Worm (Caenorhabditis elegans) whole organism, L1 larva: ENCODE measurements around the gene gem-1.

Source experiments
- C16A3.4 ChIP-seq: fragments of 150-350 bp; optimal IDR thresholded peaks from 2 replicates; lab custom pipeline; 2014; ENCODE audit warnings: missing biosample characterization, missing genetic modification characterization
- F16B12.6 ChIP-seq: fragments of 150-350 bp; optimal IDR thresholded peaks from 2 replicates; lab custom pipeline; 2014; ENCODE audit warnings: missing biosample characterization, missing genetic modification characterization
- Y116A8C.19 ChIP-seq: sonication (generic microtip); optimal IDR thresholded peaks from 2 replicates; lab custom pipeline; 2016; ENCODE audit warnings: missing compliant biosample characterization, missing genetic modification characterization, borderline replicate concordance
- alr-1 ChIP-seq: fragments of 200-800 bp; sonication (Bioruptor generic); optimal IDR thresholded peaks from 2 replicates; lab custom pipeline; 2018; ENCODE audit warnings: borderline replicate concordance, mild to moderate bottlenecking, missing genetic modification characterization, missing compliant biosample characterization
- aly-2 ChIP-seq: fragments of 150-350 bp; optimal IDR thresholded peaks from 2 replicates; lab custom pipeline; 2014; ENCODE audit warnings: missing biosample characterization, missing genetic modification characterization
- ceh-63 ChIP-seq: fragments of 200-800 bp; sonication (Bioruptor generic); optimal IDR thresholded peaks from 2 replicates; lab custom pipeline; 2018; ENCODE audit warnings: mild to moderate bottlenecking, missing genetic modification characterization, missing compliant biosample characterization
- ceh-82 ChIP-seq, 3 experiments: fragments of 150-350 bp in 1 of 3; sonication (generic microtip) in 2 of 3; optimal IDR thresholded peaks; 2 replicates each; lab custom pipeline; 2014 to 2017; ENCODE audit warnings: missing biosample characterization in 3 of 3, missing genetic modification characterization in 3 of 3
- ceh-88 ChIP-seq: fragments of 200-800 bp; sonication (Bioruptor generic); IDR thresholded peaks from 2 replicates; pipeline ENCODE4 v1.3.6; 2022; ENCODE audit warnings: missing genetic modification characterization, missing compliant biosample characterization
- ces-1 ChIP-seq: fragments of 150-350 bp; optimal IDR thresholded peaks from 2 replicates; lab custom pipeline; 2014; ENCODE audit warnings: missing biosample characterization, missing genetic modification reagents, missing genetic modification characterization
- efl-1 ChIP-seq, 4 experiments: fragments of 150-350 bp; optimal IDR thresholded peaks in 3 of 4; peaks in 1 of 4; 1 replicate in 1 of 4; 2 replicates in 3 of 4; lab custom pipeline; 2014; ENCODE audit warnings: missing biosample characterization in 2 of 4, missing genetic modification characterization in 2 of 4, missing genetic modification reagents in 2 of 4
- efl-3 ChIP-seq: fragments of 200-800 bp; sonication (Bioruptor generic); optimal IDR thresholded peaks from 2 replicates; lab custom pipeline; 2018; ENCODE audit warnings: mild to moderate bottlenecking, missing genetic modification characterization, missing compliant biosample characterization
- elt-2 ChIP-seq: sonication (generic microtip); optimal IDR thresholded peaks from 2 replicates; lab custom pipeline; 2016; ENCODE audit warnings: missing genetic modification characterization, mild to moderate bottlenecking, inconsistent platforms, missing compliant biosample characterization, missing genetic modification reagents
- fkh-8 ChIP-seq: sonication (generic microtip); optimal IDR thresholded peaks from 2 replicates; lab custom pipeline; 2016; ENCODE audit warnings: mild to moderate bottlenecking, missing genetic modification characterization, missing compliant biosample characterization
- grh-1 ChIP-seq: fragments of 200-800 bp; sonication (Bioruptor generic); IDR thresholded peaks from 2 replicates; pipeline ENCODE4 v1.3.6; 2022; ENCODE audit warnings: missing genetic modification reagents, missing genetic modification characterization, missing compliant biosample characterization
- hlh-4 ChIP-seq: sonication (generic microtip); optimal IDR thresholded peaks from 2 replicates; lab custom pipeline; 2016; ENCODE audit warnings: mild to moderate bottlenecking, missing genetic modification characterization, missing compliant biosample characterization
- irx-1 ChIP-seq: sonication (generic microtip); optimal IDR thresholded peaks from 2 replicates; lab custom pipeline; 2016; ENCODE audit warnings: missing genetic modification characterization, missing compliant biosample characterization
- jun-1 ChIP-seq: fragments of 150-350 bp; optimal IDR thresholded peaks from 2 replicates; lab custom pipeline; 2014; ENCODE audit warnings: missing biosample characterization, missing genetic modification reagents, missing genetic modification characterization
- lin-39 ChIP-seq: fragments of 150-350 bp; optimal IDR thresholded peaks from 2 replicates; lab custom pipeline; 2014; ENCODE audit warnings: missing biosample characterization, missing genetic modification reagents, missing genetic modification characterization
- mab-9 ChIP-seq: fragments of 200-800 bp; sonication (Bioruptor generic); IDR thresholded peaks from 2 replicates; pipeline ENCODE4 v1.3.6; 2022; ENCODE audit warnings: missing genetic modification reagents, missing genetic modification characterization, missing compliant biosample characterization
- nhr-12 ChIP-seq: sonication (generic microtip); optimal IDR thresholded peaks from 2 replicates; lab custom pipeline; 2017; ENCODE audit warnings: missing biosample characterization, missing genetic modification characterization
- nhr-19 ChIP-seq: fragments of 200-800 bp; sonication (Bioruptor generic); conservative IDR thresholded peaks from 2 replicates; pipeline ENCODE4 v1.3.6; 2022; ENCODE audit warnings: missing genetic modification characterization, missing compliant biosample characterization
- nhr-71 ChIP-seq: sonication (generic microtip); optimal IDR thresholded peaks from 2 replicates; lab custom pipeline; 2016; ENCODE audit warnings: mild to moderate bottlenecking, missing genetic modification characterization, moderate library complexity, missing compliant biosample characterization
- nhr-76 ChIP-seq: sonication (generic microtip); optimal IDR thresholded peaks from 2 replicates; lab custom pipeline; 2017; ENCODE audit warnings: missing biosample characterization, missing genetic modification characterization
- nhr-77 ChIP-seq: fragments of 150-350 bp; optimal IDR thresholded peaks from 2 replicates; lab custom pipeline; 2014; ENCODE audit warnings: missing biosample characterization, missing genetic modification characterization
- nhr-84 ChIP-seq: sonication (generic microtip); optimal IDR thresholded peaks from 2 replicates; lab custom pipeline; 2017; ENCODE audit warnings: missing biosample characterization, missing genetic modification characterization
- nhr-85 ChIP-seq: sonication (generic microtip); peaks from one replicate; lab custom pipeline; 2016; ENCODE audit warnings: missing genetic modification characterization, inconsistent platforms, missing compliant biosample characterization
- nhr-90 ChIP-seq: sonication (generic microtip); optimal IDR thresholded peaks from 2 replicates; lab custom pipeline; 2016; ENCODE audit warnings: mild to moderate bottlenecking, missing genetic modification characterization, missing compliant biosample characterization; ENCODE audit not compliant: poor library complexity
- rnt-1 ChIP-seq: sonication (generic microtip); optimal IDR thresholded peaks from 2 replicates; lab custom pipeline; 2016; ENCODE audit warnings: mild to moderate bottlenecking, missing genetic modification characterization, moderate library complexity, missing compliant biosample characterization
- skn-1 ChIP-seq: fragments of 150-350 bp; optimal IDR thresholded peaks from 2 replicates; lab custom pipeline; 2014; ENCODE audit warnings: missing biosample characterization, missing genetic modification characterization
- sup-37 ChIP-seq: fragments of 200-800 bp; sonication (Bioruptor generic); optimal IDR thresholded peaks from 2 replicates; lab custom pipeline; 2018; ENCODE audit warnings: mild to moderate bottlenecking, missing genetic modification characterization, missing compliant biosample characterization
- swsn-7 ChIP-seq: sonication (generic microtip); optimal IDR thresholded peaks from 2 replicates; lab custom pipeline; 2016; ENCODE audit warnings: missing genetic modification characterization, missing compliant biosample characterization
- tlp-1 ChIP-seq: fragments of 150-350 bp; optimal IDR thresholded peaks from 2 replicates; lab custom pipeline; 2014; ENCODE audit warnings: missing biosample characterization, missing genetic modification characterization
- unc-130 ChIP-seq: fragments of 150-350 bp; optimal IDR thresholded peaks from 2 replicates; lab custom pipeline; 2017; ENCODE audit warnings: missing biosample characterization, missing genetic modification characterization, inconsistent platforms
- unc-62 ChIP-seq: fragments of 150-350 bp; optimal IDR thresholded peaks from 2 replicates; lab custom pipeline; 2014; ENCODE audit warnings: missing biosample characterization, missing genetic modification reagents, missing genetic modification characterization
- unc-98 ChIP-seq: fragments of 200-800 bp; sonication (Bioruptor generic); IDR thresholded peaks from 2 replicates; pipeline ENCODE4 v1.3.6; 2022; ENCODE audit warnings: missing genetic modification characterization, missing compliant biosample characterization
- xbp-1 ChIP-seq: sonication (generic microtip); optimal IDR thresholded peaks from 2 replicates; lab custom pipeline; 2016; ENCODE audit warnings: missing genetic modification characterization, missing compliant biosample characterization
- zag-1 ChIP-seq: fragments of 150-350 bp; optimal IDR thresholded peaks from 2 replicates; lab custom pipeline; 2014; ENCODE audit warnings: missing biosample characterization, missing genetic modification characterization
- zip-4 ChIP-seq: fragments of 200-800 bp; sonication (Bioruptor generic); optimal IDR thresholded peaks from 2 replicates; lab custom pipeline; 2018; ENCODE audit warnings: mild to moderate bottlenecking, missing genetic modification characterization, moderate library complexity, missing compliant biosample characterization
- ztf-11 ChIP-seq, 2 experiments: sonication (generic microtip); optimal IDR thresholded peaks; 2 replicates each; lab custom pipeline; 2016 to 2017; ENCODE audit warnings: missing genetic modification characterization in 2 of 2, missing biosample characterization in 1 of 2, missing compliant biosample characterization in 1 of 2
- ztf-4 ChIP-seq: fragments of 150-350 bp; optimal IDR thresholded peaks from 2 replicates; lab custom pipeline; 2014; ENCODE audit warnings: missing biosample characterization, missing genetic modification characterization

Gene gem-1

DNA sequence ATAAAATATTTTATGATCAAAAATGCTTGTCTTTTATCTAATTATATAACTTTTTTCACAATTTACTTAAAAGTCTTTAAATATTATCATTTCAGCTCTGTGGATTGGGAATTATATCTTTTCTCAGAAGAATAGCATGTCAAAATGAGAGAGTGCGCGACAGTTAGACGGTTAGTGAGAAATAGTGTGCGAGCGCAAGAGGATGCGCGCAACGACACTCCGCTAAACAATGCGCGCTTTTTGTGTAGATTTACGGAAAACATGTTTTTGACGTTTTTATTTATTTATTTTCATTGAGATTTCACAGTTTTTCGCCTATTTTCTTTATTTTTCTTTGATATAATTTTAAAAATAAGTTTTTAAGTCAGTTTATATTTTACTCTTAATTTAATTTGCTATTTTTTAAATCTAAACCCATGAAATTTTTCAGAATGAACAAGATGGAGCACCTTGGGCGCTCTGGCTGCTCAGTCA is 19.8 kb upstream of the gem-1 start, which contains the start of gene F02C12.3 (continued):
- TF ChIP-seq ztf-4 (tag; lab: Kevin White, UChicago) (peak; percentile 60), sup-37 (peak; percentile 56), ceh-82 (tag; optimal IDR thresholded peaks at IDR 0.05; lab: Kevin White, UChicago) (peak; percentile 79 to 93 (median 83)), aly-2 (peak; percentile 68), grh-1 (peak; percentile 98), nhr-71 (tag; lab: Kevin White, UChicago) (peak; percentile 97), skn-1 (peak; percentile 89), ceh-63 (GFP tag; lab: Kevin White, UChicago) (no peak), zag-1 (tag; lab: Kevin White, UChicago) (no peak), nhr-19 (GFP tag; lab: Robert Waterston, UW) (peak; percentile 96), nhr-77 (tag; lab: Kevin White, UChicago) (peak; percentile 21), rnt-1 (peak; percentile 91), xbp-1 (tag; lab: Kevin White, UChicago) (peak; percentile 93), hlh-4 (tag; lab: Kevin White, UChicago) (no peak), nhr-12 (tag; lab: Kevin White, UChicago) (no peak), elt-2 (tag; lab: Kevin White, UChicago) (peak; percentile 80), nhr-90 (tag; lab: Kevin White, UChicago) (peak; percentile 95), Y116A8C.19 (tag; lab: Kevin White, UChicago) (no peak), lin-39 (tag; lab: Kevin White, UChicago) (peak; percentile 85), nhr-85 (tag; lab: Kevin White, UChicago) (peak; percentile 97), jun-1 (tag; lab: Kevin White, UChicago) (peak; percentile 91), unc-98 (GFP tag; lab: Robert Waterston, UW) (peak; percentile 24; the same call in 1 of the 2 replicates), nhr-76 (tag; lab: Kevin White, UChicago) (no peak), ces-1 (GFP tag; lab: Kevin White, UChicago) (no peak), mab-9 (GFP tag; lab: Robert Waterston, UW) (peak; percentile 73), unc-62 (no peak), unc-130 (tag; lab: Kevin White, UChicago) (peak; percentile 10), tlp-1 (tag; lab: Kevin White, UChicago) (no peak), C16A3.4 (tag; lab: Kevin White, UChicago) (peak; percentile 79), alr-1 (tag; lab: Kevin White, UChicago) (no peak), zip-4 (GFP tag; lab: Kevin White, UChicago) (peak; percentile 72), irx-1 (tag; lab: Kevin White, UChicago) (peak; percentile 88), efl-3 (no peak), ztf-11 (tag; optimal IDR thresholded peaks at IDR 0.05; lab: Kevin White, UChicago) (peak in 1 of 2 experiments; percentile 75), ceh-88 (GFP tag; lab: Robert Waterston, UW) (peak; percentile 71), nhr-84 (tag; lab: Kevin White, UChicago) (no peak), F16B12.6 (tag; lab: Kevin White, UChicago) (peak; percentile 35)

DNA sequence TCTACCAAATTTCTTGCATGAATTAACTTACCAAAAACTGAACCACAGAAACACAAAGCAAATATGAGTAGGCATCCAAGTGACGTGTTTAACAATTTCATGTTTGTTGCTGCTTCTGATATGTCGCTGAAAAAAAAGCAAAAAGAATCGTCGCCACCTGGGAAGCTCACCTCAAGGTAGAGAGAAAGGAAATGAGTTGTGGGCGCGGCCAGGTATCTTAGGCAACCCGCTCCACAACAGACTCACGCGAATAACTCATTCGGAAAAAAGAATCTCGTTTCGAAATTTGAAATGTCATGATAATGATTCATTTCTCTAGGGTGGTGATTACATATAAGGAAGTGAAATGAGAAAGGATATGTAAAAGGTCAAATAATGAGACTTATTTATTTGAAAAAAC is 18.2 kb upstream of the gem-1 start, which contains the start of gene irld-2:
Gene irld-2 (minus strand): TSS at position 101 of the 400 bp plus-strand sequence.
- TF ChIP-seq swsn-7 (tag; lab: Kevin White, UChicago) (no peak), fkh-8 (tag; lab: Kevin White, UChicago) (peak; percentile 45), nhr-12 (tag; lab: Kevin White, UChicago) (no peak), efl-1 (optimal IDR thresholded peaks at IDR 0.05; lab: Kevin White, UChicago) (no peak), efl-1 (GFP tag; optimal IDR thresholded peaks at IDR 0.05 in 1 of 2; lab: Kevin White, UChicago) (peak in 1 of 2 experiments; percentile 70)
- TF ChIP-seq, all 84 proteins: peak for 2
